Worm (Caenorhabditis elegans) whole organism, late embryonic: ENCODE measurements around the gene F10C2.3.

Experiments used
- T23F11.4 ChIP-seq: fragments of 200-800 bp; sonication (Bioruptor generic); optimal IDR thresholded peaks from 2 replicates; lab custom pipeline; 2018; ENCODE audit warnings: mild to moderate bottlenecking, missing genetic modification characterization, missing compliant biosample characterization
- ama-1 ChIP-seq: fragments of 150-350 bp; optimal IDR thresholded peaks from 2 replicates; lab custom pipeline; 2014
- elt-4 ChIP-seq: sonication (generic microtip); optimal IDR thresholded peaks from 2 replicates; lab custom pipeline; 2016; ENCODE audit warnings: missing genetic modification characterization, missing compliant biosample characterization
- ets-4 ChIP-seq: sonication (generic microtip); optimal IDR thresholded peaks from 2 replicates; lab custom pipeline; 2016; ENCODE audit warnings: missing genetic modification characterization, missing compliant biosample characterization
- hlh-15 ChIP-seq: sonication (generic microtip); optimal IDR thresholded peaks from 2 replicates; lab custom pipeline; 2016; ENCODE audit warnings: missing genetic modification characterization, missing compliant biosample characterization
- pha-4 ChIP-seq: fragments of 150-350 bp; optimal IDR thresholded peaks from 2 replicates; lab custom pipeline; 2018; ENCODE audit warnings: missing biosample characterization, missing genetic modification reagents, missing genetic modification characterization
- sox-2 ChIP-seq: fragments of 200-800 bp; sonication (Bioruptor generic); IDR thresholded peaks from 2 replicates; pipeline ENCODE4 v1.3.6; 2022; ENCODE audit warnings: missing genetic modification reagents, missing genetic modification characterization, missing compliant biosample characterization
- tbx-7 ChIP-seq: sonication (generic microtip); optimal IDR thresholded peaks from 2 replicates; lab custom pipeline; 2016; ENCODE audit warnings: missing genotype, missing genetic modification characterization, missing compliant biosample characterization
- unc-55 ChIP-seq: sonication (generic microtip); optimal IDR thresholded peaks from 2 replicates; lab custom pipeline; 2017; ENCODE audit warnings: missing biosample characterization, missing genetic modification reagents, missing genetic modification characterization

ce11 chrV:12037889-12038288 is 17.8 kb downstream of the F10C2.3 start:
- TF ChIP-seq sox-2 (GFP tag; lab: Robert Waterston, UW) (no peak), pha-4 (tag; lab: Kevin White, UChicago) (no peak), elt-4 (tag; lab: Kevin White, UChicago) (no peak), hlh-15 (tag; lab: Kevin White, UChicago) (no peak), unc-55 (GFP tag; lab: Kevin White, UChicago) (no peak), T23F11.4 (GFP tag; lab: Kevin White, UChicago) (no peak), tbx-7 (tag; lab: Kevin White, UChicago) (no peak), ets-4 (tag; lab: Kevin White, UChicago) (no peak), ama-1 (lab: Kevin White, UChicago) (no peak)
